Worm (Caenorhabditis elegans) whole organism, young adult: ENCODE results near the gene nspb-1.

Experiments
- nfya-2 ChIP-seq: fragments of 200-800 bp; sonication (Bioruptor generic); IDR thresholded peaks from 2 replicates; pipeline ENCODE4 v1.3.6; 2022; ENCODE audit warnings: missing genetic modification reagents, missing genetic modification characterization, missing compliant biosample characterization
- pha-4 ChIP-seq: fragments of 150-350 bp; sonication (generic microtip); optimal IDR thresholded peaks from 2 replicates; lab custom pipeline; 2014; ENCODE audit warnings: missing biosample characterization, missing genetic modification reagents, missing genetic modification characterization
- sea-2 ChIP-seq: fragments of 200-800 bp; sonication (Bioruptor generic); IDR thresholded peaks from 2 replicates; pipeline ENCODE4 v1.3.6; 2022; ENCODE audit warnings: missing genetic modification characterization, missing compliant biosample characterization

DNA sequence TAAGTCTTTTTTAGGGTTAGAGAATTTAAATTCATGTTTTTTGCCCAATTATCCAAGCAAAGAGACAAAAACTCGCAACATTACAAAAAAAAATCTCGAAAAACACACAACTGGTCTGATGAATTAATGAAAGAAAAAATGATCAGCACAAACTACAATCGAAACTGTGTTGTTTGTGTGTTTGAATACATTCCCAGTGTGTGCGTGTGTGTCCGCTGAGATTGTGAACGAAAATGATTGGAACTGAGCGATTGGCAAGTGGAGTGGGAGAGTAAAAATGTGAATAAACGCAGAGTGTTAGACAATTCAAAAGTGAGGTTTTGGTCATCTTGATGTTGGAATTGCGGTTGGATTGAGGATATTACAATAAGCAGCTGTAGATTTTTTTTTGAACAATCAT lies 15.7 kb upstream of the nspb-1 start:
- TF ChIP-seq nfya-2 (GFP tag; lab: Robert Waterston, UW) = no peak
- TF ChIP-seq sea-2 (GFP tag; lab: Robert Waterston, UW) = no peak
- TF ChIP-seq pha-4 (tag; lab: Kevin White, UChicago) = no peak
